Worm (Caenorhabditis elegans): ENCODE data around the gene spp-29.

spp-29 gene

DNA sequence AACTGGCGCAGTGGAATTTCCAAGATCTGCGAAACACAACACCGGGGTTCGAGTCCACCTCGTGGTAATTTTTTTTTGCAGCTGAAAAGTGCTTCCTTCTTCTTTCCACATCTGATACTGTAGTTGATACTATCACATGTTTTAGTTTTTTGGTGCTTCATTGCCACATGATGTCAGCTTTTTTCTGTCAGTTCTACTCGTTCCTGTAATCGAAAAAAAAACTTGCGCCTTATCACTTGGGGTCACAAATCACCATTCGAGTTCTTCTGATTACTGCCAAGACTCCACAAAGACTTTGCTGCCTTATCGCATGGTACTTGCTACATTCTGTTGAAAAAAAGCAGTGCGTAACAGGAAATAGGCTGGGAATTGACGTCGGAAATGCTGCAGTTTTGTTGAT lies 25.1 kb upstream of the spp-29 start (continued):
- no peak for TF ChIP-seq aptf-3 (GFP tag; IDR thresholded peaks at IDR 0.05)
- no peak for TF ChIP-seq ceh-100 (GFP tag; IDR thresholded peaks at IDR 0.05)
- TF ChIP-seq nhr-120 (GFP tag; IDR thresholded peaks at IDR 0.05) = no peak
- TF ChIP-seq D2030.7 (GFP tag; IDR thresholded peaks at IDR 0.05) = no peak
- TF ChIP-seq F57C9.4 (tag; optimal IDR thresholded peaks at IDR 0.05) = no peak
- peak; percentile 83 for TF ChIP-seq atf-7 (tag; optimal IDR thresholded peaks at IDR 0.05)

DNA sequence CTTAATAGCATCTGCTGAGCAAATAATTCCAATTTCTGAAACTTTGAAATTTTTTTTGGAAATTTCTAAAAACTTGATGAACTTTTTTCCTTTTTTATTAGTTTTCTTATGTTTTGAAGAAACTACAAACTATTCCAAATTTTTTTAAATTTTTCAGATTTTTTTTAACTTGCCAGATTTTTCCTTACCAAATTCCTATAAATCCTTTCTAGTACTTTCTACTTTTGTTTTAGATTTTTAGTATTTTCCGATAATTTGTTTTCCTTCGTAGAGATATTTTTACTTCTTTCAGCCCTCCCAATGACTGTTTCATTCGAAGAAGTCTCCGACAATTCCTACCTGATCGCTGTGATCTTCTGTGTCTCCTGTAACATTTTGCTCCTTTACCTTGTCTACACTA lies 22.0 kb upstream of the spp-29 start, which contains the start of gene str-77:
Gene str-77, plus strand, starts transcription at position 301 of the 400 bp plus-strand sequence.
- TF ChIP-seq ztf-18 (tag; optimal IDR thresholded peaks at IDR 0.05) (no peak), attf-6 (GFP tag; IDR thresholded peaks at IDR 0.05) (no peak), madf-3 (GFP tag; IDR thresholded peaks at IDR 0.05) (no peak), Y95B8A.8 (GFP tag; IDR thresholded peaks at IDR 0.05) (no peak), let-607 (tag; optimal IDR thresholded peaks at IDR 0.05) (no peak), efl-1 (GFP tag; optimal IDR thresholded peaks at IDR 0.05) (no peak), mxl-1 (tag; optimal IDR thresholded peaks at IDR 0.05) (no peak), cebp-1 (GFP tag; IDR thresholded peaks at IDR 0.05) (no peak), cebp-1 (tag; optimal IDR thresholded peaks at IDR 0.05) (no peak), madf-10 (tag; optimal IDR thresholded peaks at IDR 0.05) (no peak), nfya-1 (tag; optimal IDR thresholded peaks at IDR 0.05; ENCODE audit: borderline replicate concordance, insufficient read depth) (no peak), Y67H2A.10 (GFP tag; conservative IDR thresholded peaks at IDR 0.05) (no peak), nhr-90 (tag; optimal IDR thresholded peaks at IDR 0.05) (no peak)

DNA sequence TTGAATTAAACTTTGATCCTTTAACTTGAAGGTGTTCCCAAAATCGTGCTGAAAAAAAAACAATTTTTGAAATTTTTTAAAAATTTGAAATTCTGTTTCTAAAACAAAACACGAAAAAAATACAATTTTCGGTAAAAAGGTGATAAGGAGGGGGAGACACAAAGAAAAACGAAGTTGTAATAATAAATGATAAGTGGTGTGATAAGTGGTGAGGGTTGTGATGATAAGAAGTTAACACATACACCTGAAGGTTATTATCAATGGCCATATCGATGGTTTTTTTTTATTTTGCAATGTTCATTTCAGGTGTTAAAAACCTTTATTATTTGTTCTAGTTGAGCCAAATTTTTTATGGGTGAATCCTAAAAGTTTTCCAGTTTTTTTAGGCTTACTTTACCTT lies 17.7 kb upstream of the spp-29 start, which contains the start of gene twk-33:
Gene twk-33, minus strand, starts transcription at position 48 of the 400 bp plus-strand sequence.
- TF ChIP-seq mcd-1 (GFP tag; IDR thresholded peaks at IDR 0.05) = no peak
- TF ChIP-seq nhr-80 (tag; optimal IDR thresholded peaks at IDR 0.05) = peak; percentile 76

DNA sequence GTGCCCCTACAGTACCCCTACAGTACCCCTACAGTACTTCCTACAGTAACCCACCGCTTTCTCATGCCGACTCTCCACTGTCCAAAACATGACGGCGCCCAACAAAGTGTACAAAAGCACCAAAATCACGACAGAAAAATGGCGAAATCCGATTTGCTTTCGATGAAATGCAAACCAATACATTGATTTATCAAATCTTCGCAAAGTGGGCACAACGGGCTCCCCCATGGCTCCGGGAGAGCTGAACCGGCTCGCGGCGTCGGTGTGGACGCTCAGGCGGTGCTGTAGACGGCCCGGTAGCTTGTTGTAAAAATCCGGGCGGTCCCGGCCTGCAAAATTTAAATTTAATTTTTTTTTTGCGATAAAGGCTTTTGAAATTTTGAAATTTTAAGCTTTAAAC lies 15.7 kb upstream of the spp-29 start:
- no peak for TF ChIP-seq F57A8.1 (GFP tag; optimal IDR thresholded peaks at IDR 0.05)
- TF ChIP-seq nhr-120 (GFP tag; IDR thresholded peaks at IDR 0.05) = 0 out of 2 replicates have a peak, but pooled peaks have one; percentile 44
- TF ChIP-seq zfh-2 (GFP tag; conservative IDR thresholded peaks at IDR 0.05) = peak; percentile 68

DNA sequence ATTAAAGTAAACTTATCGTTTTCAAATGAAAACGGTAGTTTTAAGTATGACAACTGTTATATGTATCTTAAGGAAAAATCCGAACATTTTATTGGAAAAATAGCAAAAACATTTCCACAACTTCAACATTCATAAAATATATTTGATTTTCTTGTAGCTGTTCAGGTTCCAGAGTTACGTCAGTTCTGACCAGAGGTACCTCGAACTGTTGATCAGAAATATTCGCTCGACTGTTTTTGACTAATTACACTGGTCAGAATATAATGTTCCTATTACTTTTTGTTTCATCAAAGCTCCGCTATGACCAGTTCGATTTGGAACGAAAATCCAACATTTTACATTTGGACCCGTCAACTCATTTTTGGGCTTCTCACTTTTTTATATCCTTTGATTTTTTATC lies 10.4 kb upstream of the spp-29 start, which contains the start of gene srh-31:
Gene srh-31, plus strand, starts transcription at position 301 of the 400 bp plus-strand sequence.
- TF ChIP-seq K11D2.4 (GFP tag; IDR thresholded peaks at IDR 0.05) (no peak), repo-1 (tag; optimal IDR thresholded peaks at IDR 0.05) (no peak), Y95B8A.8 (GFP tag; IDR thresholded peaks at IDR 0.05) (no peak), snpc-1.1 (tag; optimal IDR thresholded peaks at IDR 0.05; ENCODE audit: insufficient read depth) (no peak), ccch-3 (GFP tag; optimal IDR thresholded peaks at IDR 0.05) (no peak), madf-10 (tag; optimal IDR thresholded peaks at IDR 0.05) (no peak), F49E8.2 (tag; optimal IDR thresholded peaks at IDR 0.05; ENCODE audit: insufficient read depth) (no peak), aptf-2 (GFP tag; conservative IDR thresholded peaks at IDR 0.05) (no peak), Y79H2A.3 (GFP tag; conservative IDR thresholded peaks at IDR 0.05) (no peak), let-607 (tag; optimal IDR thresholded peaks at IDR 0.05) (no peak), nfya-2 (GFP tag; IDR thresholded peaks at IDR 0.05) (no peak), atf-7 (tag; optimal IDR thresholded peaks at IDR 0.05) (no peak), B0336.3 (GFP tag; IDR thresholded peaks at IDR 0.05) (no peak), ekl-4 (GFP tag; IDR thresholded peaks at IDR 0.05) (no peak), tbx-9 (tag; optimal IDR thresholded peaks at IDR 0.05; ENCODE audit: borderline replicate concordance) (no peak), hrde-1 (tag; optimal IDR thresholded peaks at IDR 0.05; ENCODE audit: borderline replicate concordance) (no peak), athp-1 (tag; optimal IDR thresholded peaks at IDR 0.05) (no peak), mcd-1 (GFP tag; IDR thresholded peaks at IDR 0.05) (no peak), hmg-1.2 (GFP tag; IDR thresholded peaks at IDR 0.05) (no peak)

All from whole organism, young adult.